Worm (Caenorhabditis elegans) whole organism, early embryonic: ENCODE measurements around the gene M03F8.1.

Experiments
- aly-1 ChIP-seq: sonication (generic microtip); optimal IDR thresholded peaks from 2 replicates; lab custom pipeline; 2016; ENCODE audit warnings: missing genetic modification characterization, missing compliant biosample characterization
- ama-1 ChIP-seq: fragments of 150-350 bp; optimal IDR thresholded peaks from 2 replicates; lab custom pipeline; 2014
- ceh-36 ChIP-seq: sonication (generic microtip); optimal IDR thresholded peaks from 2 replicates; lab custom pipeline; 2016; ENCODE audit warnings: missing genetic modification characterization, inconsistent platforms, missing compliant biosample characterization
- flt-1 ChIP-seq: fragments of 200-800 bp; sonication (Bioruptor generic); IDR thresholded peaks from 2 replicates; pipeline ENCODE4 v1.3.6; 2022; ENCODE audit warnings: missing genetic modification characterization, missing compliant biosample characterization
- hmbx-1 ChIP-seq: sonication (generic microtip); optimal IDR thresholded peaks from 2 replicates; lab custom pipeline; 2016; ENCODE audit warnings: mild to moderate bottlenecking, missing genetic modification characterization, missing compliant biosample characterization
- pes-1 ChIP-seq: fragments of 200-800 bp; sonication (Bioruptor generic); IDR thresholded peaks from 2 replicates; pipeline ENCODE4 v1.3.6; 2022; ENCODE audit warnings: missing genetic modification reagents, missing genetic modification characterization, missing compliant biosample characterization
- tra-4 ChIP-seq: sonication (generic microtip); optimal IDR thresholded peaks from 2 replicates; lab custom pipeline; 2017; ENCODE audit warnings: missing genetic modification characterization, missing compliant biosample characterization

- TF ChIP-seq flt-1 (no peak), hmbx-1 (no peak), pes-1 (GFP tag; lab: Robert Waterston, UW) (no peak), ama-1 (lab: Kevin White, UChicago) (no peak), aly-1 (tag; lab: Kevin White, UChicago) (no peak), ceh-36 (no peak), tra-4 (tag; lab: Kevin White, UChicago) (no peak)
Measured at ce11 chrV:5983380-5983779, 32.1 kb downstream of the M03F8.1 start, which contains the start of gene dhs-16.
